Fruit fly (Drosophila melanogaster): ENCODE data around the gene CG9004.

The CG9004 gene

dm6 chr3L:2417399-2418040 is 44.0 kb downstream of the CG9004 start (continued):
- TF ChIP-seq CG2120 (GFP tag; optimal IDR thresholded peaks at IDR 0.05) (peak; percentile 27), CG10366 (GFP tag; IDR thresholded peaks at IDR 0.05) (peak; percentile 13; the same call in 1 of the 2 replicates), Blimp-1 (GFP tag; optimal IDR thresholded peaks at IDR 0.05) (peak; percentile 70), CG14710 (tag; optimal IDR thresholded peaks at IDR 0.05) (peak; percentile 71), NK7.1 (GFP tag; optimal IDR thresholded peaks at IDR 0.05) (no peak), trh (GFP tag; optimal IDR thresholded peaks at IDR 0.05) (no peak), Neu2 (GFP tag; optimal IDR thresholded peaks at IDR 0.05; ENCODE audit: borderline replicate concordance) (no peak), CG13424 (tag; optimal IDR thresholded peaks at IDR 0.05) (peak; percentile 87), Ssrp (tag; optimal IDR thresholded peaks at IDR 0.05) (peak; percentile 77), tap (tag; optimal IDR thresholded peaks at IDR 0.05) (peak; percentile 68), gro (GFP tag; optimal IDR thresholded peaks at IDR 0.05) (no peak), klu (GFP tag; IDR thresholded peaks at IDR 0.05) (peak; percentile 29; the same call in 1 of the 2 replicates), dmrt11E (tag; optimal IDR thresholded peaks at IDR 0.05) (peak; percentile 47), Hey (tag; optimal IDR thresholded peaks at IDR 0.05) (no peak), CG7928 (GFP tag; optimal IDR thresholded peaks at IDR 0.05) (no peak), CG8924 (tag; optimal IDR thresholded peaks at IDR 0.05) (peak; percentile 83), Lpt (GFP tag; optimal IDR thresholded peaks at IDR 0.05) (no peak), CG8281 (tag; optimal IDR thresholded peaks at IDR 0.05) (peak; percentile 54), gem (tag; optimal IDR thresholded peaks at IDR 0.05) (peak; percentile 88), tin (GFP tag; optimal IDR thresholded peaks at IDR 0.05) (peak; percentile 57), CG6765 (GFP tag; optimal IDR thresholded peaks at IDR 0.05) (peak; percentile 68), jumu (GFP tag; optimal IDR thresholded peaks at IDR 0.05) (no peak), CG11456 (GFP tag; IDR thresholded peaks at IDR 0.05) (no peak), cato (GFP tag; optimal IDR thresholded peaks at IDR 0.05; ENCODE audit: borderline replicate concordance) (peak; percentile 34), CG10462 (GFP tag; optimal IDR thresholded peaks at IDR 0.05) (no peak), slbo (GFP tag; IDR thresholded peaks at IDR 0.05) (peak; percentile 55), ci (GFP tag; IDR thresholded peaks at IDR 0.05) (0 out of 3 replicates have a peak, but pooled peaks have one; percentile 16), Sox100B (GFP tag; optimal IDR thresholded peaks at IDR 0.05) (peak; percentile 90), CG10543 (GFP tag; optimal IDR thresholded peaks at IDR 0.05) (peak; percentile 59), CG2875 (GFP tag; optimal IDR thresholded peaks at IDR 0.05) (peak; percentile 63), CG10209 (GFP tag; optimal IDR thresholded peaks at IDR 0.05) (peak; percentile 83), CG3995 (GFP tag; optimal IDR thresholded peaks at IDR 0.05) (no peak), cg (GFP tag; optimal IDR thresholded peaks at IDR 0.05) (peak; percentile 12), HmgZ (tag; optimal IDR thresholded peaks at IDR 0.05) (peak; percentile 30), CG12659 (GFP tag; optimal IDR thresholded peaks at IDR 0.05) (peak; percentile 79), mld (GFP tag; IDR thresholded peaks at IDR 0.05; ENCODE audit: partially characterized antibody) (no peak), CG6854 (GFP tag; optimal IDR thresholded peaks at IDR 0.05) (peak; percentile 63), CG7839 (tag; optimal IDR thresholded peaks at IDR 0.05) (peak; percentile 87), ATbp (GFP tag; optimal IDR thresholded peaks at IDR 0.05) (peak; percentile 71), CG4707 (GFP tag; optimal IDR thresholded peaks at IDR 0.05) (peak; percentile 6), CG14441 (GFP tag; IDR thresholded peaks at IDR 0.05) (peak; percentile 58), D19A (tag; optimal IDR thresholded peaks at IDR 0.05) (peak; percentile 73), E2f1 (GFP tag; IDR thresholded peaks at IDR 0.05) (peak; percentile 36; the same call in 1 of the 2 replicates), Stat92E (GFP tag; optimal IDR thresholded peaks at IDR 0.05) (peak in 1 of 3 experiments; percentile 68), CG31388 (GFP tag; optimal IDR thresholded peaks at IDR 0.05) (no peak), CG9817 (tag; optimal IDR thresholded peaks at IDR 0.05) (peak; percentile 61), Nf-YC (tag; optimal IDR thresholded peaks at IDR 0.05) (peak; percentile 61), CG4820 (GFP tag; optimal IDR thresholded peaks at IDR 0.05) (peak; percentile 69)
